Worm (Caenorhabditis elegans): ENCODE data around the gene Y47D7A.12.
A peak's percentile ranks its signal among the peaks of the same experiment; 100 is the strongest.
"Not testable (repeated sequence)": the region's sequence is repeated elsewhere in the genome, so short reads cannot be mapped to it uniquely, and the experiment has no call there.

Y47D7A.12 gene

ce11 chrV:4429576-4429975, at the start of gene Y47D7A.12:
Gene Y47D7A.12 (minus strand): TSS chrV:4429676.
- no peak for TF ChIP-seq hlh-17 (GFP tag; optimal IDR thresholded peaks at IDR 0.05; ENCODE audit: borderline replicate concordance)
- no peak for TF ChIP-seq egl-13 (tag; optimal IDR thresholded peaks at IDR 0.05)
- TF ChIP-seq ama-1 (optimal IDR thresholded peaks at IDR 0.05) = no peak
- no peak for TF ChIP-seq sup-37 (GFP tag; optimal IDR thresholded peaks at IDR 0.05)
- no peak for TF ChIP-seq xbp-1 (tag; optimal IDR thresholded peaks at IDR 0.05)
- TF ChIP-seq hlh-4 (tag; optimal IDR thresholded peaks at IDR 0.05) = no peak
- no peak for TF ChIP-seq dpl-1 (GFP tag; optimal IDR thresholded peaks at IDR 0.05)
- TF ChIP-seq dsc-1 (tag; optimal IDR thresholded peaks at IDR 0.05) = no peak
- TF ChIP-seq tbx-2 (tag; optimal IDR thresholded peaks at IDR 0.05) = no peak
- no peak for TF ChIP-seq sptf-1 (tag; optimal IDR thresholded peaks at IDR 0.05)
- no peak for TF ChIP-seq pag-3 (tag; optimal IDR thresholded peaks at IDR 0.05; ENCODE audit: borderline replicate concordance, insufficient read depth)
- no peak for TF ChIP-seq mep-1 (tag; optimal IDR thresholded peaks at IDR 0.05)

DNA sequence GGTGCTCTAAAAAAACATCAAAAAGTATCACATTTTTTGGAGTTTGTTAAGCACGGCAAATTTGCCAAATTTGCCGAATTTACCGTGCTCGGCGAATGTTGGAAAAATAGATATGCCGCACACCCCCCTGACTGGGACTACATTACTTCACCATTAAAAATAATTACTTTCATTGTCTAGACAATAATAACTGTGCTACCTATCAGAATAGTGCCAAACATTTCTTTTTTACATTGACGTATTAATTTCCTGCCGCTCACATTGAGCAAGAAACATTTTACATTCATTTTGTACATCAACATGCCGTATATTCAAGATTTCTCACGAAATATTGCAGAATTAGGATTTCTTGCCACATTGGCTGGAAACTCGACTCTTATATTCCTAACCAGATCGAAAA, 45.1 kb upstream of the Y47D7A.12 start, which contains the start of gene str-35:
str-35 (plus strand) TSS at position 301 of the 400 bp plus-strand sequence.
- TF ChIP-seq nhr-85 (tag); nhr-90 (tag; optimal IDR thresholded peaks at IDR 0.05; ENCODE audit: poor library complexity); xbp-1 (tag; optimal IDR thresholded peaks at IDR 0.05): not testable (repeated sequence)

DNA sequence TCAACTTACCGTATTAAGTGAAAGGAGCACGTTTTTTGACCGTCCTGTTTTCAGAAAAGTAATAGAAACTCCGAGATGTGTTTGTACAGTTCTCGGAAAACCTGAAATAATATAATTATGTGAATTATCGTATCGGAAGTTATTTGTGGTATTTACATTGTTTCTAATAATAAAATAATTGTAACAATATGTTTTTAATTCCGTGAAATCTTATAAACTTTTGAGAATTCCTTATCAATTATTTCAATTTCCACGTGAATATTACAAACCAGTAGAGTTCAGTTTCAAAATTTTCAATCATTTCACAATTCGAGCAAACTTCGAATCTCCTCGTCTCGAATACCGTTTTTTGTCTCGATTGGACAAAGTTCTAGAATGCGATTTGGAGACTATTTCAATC, 41.6 kb upstream of the Y47D7A.12 start, which contains the start of gene T08H10.3:
T08H10.3 (plus strand) TSS at position 301 of the 400 bp plus-strand sequence.
- TF ChIP-seq nhr-71 (tag; optimal IDR thresholded peaks at IDR 0.05) (no peak), tbx-2 (tag; optimal IDR thresholded peaks at IDR 0.05) (no peak), swsn-7 (tag; optimal IDR thresholded peaks at IDR 0.05) (no peak), nhr-47 (tag; optimal IDR thresholded peaks at IDR 0.05) (no peak), ceh-63 (GFP tag; optimal IDR thresholded peaks at IDR 0.05) (no peak), vab-15 (tag; optimal IDR thresholded peaks at IDR 0.05) (no peak), tlp-1 (tag; optimal IDR thresholded peaks at IDR 0.05) (no peak), mdl-1 (tag; optimal IDR thresholded peaks at IDR 0.05) (no peak), F16B12.6 (tag; optimal IDR thresholded peaks at IDR 0.05) (no peak), elt-2 (tag; optimal IDR thresholded peaks at IDR 0.05) (no peak), efl-1 (optimal IDR thresholded peaks at IDR 0.05) (no peak), efl-1 (GFP tag; optimal IDR thresholded peaks at IDR 0.05 in 1 of 2) (no peak), dpl-1 (GFP tag; optimal IDR thresholded peaks at IDR 0.05) (no peak), sptf-1 (tag; optimal IDR thresholded peaks at IDR 0.05) (no peak), zag-1 (tag; optimal IDR thresholded peaks at IDR 0.05) (no peak)

DNA sequence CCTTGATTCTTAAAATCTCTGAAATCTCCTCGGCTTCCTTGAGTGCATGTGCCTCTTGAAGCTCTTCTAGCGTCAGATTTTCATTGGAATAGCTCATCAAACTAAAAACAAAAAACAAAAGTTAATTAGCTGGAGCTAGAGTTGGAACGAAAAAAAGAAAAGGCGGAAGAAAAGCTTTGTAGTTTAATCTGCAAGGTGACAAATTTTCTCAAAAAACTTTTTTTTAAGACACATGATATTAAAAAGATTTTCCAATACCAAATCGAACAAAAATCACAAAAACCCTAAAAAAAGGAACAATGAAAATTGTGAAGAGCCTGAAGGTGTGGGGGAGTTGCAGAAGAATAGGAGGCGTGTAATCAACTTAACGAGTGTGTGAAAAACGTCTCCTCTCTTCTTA, 25.2 kb upstream of the Y47D7A.12 start, which contains the start of gene gnrr-5:
gnrr-5 (minus strand) TSS at position 101 of the 400 bp plus-strand sequence.
- TF ChIP-seq hpl-2 (GFP tag; optimal IDR thresholded peaks at IDR 0.05) (no peak), fos-1 (tag; optimal IDR thresholded peaks at IDR 0.05) (no peak), lin-14 (GFP tag; optimal IDR thresholded peaks at IDR 0.05) (peak; percentile 16), nhr-85 (tag) (no peak), pqm-1 (tag; optimal IDR thresholded peaks at IDR 0.05) (no peak)

ce11 chrV:4450523-4451089, 21.1 kb upstream of the Y47D7A.12 start, which contains the start of gene rft-2:
Gene rft-2 (minus strand): TSS chrV:4450563.
- TF ChIP-seq fkh-10 (GFP tag; optimal IDR thresholded peaks at IDR 0.05) (peak; percentile 25), unc-98 (GFP tag; IDR thresholded peaks at IDR 0.05) (no peak), hlh-4 (tag; optimal IDR thresholded peaks at IDR 0.05) (no peak), ceh-82 (tag; optimal IDR thresholded peaks at IDR 0.05) (peak; percentile 39 to 80 (median 56)), hlh-17 (GFP tag; optimal IDR thresholded peaks at IDR 0.05; ENCODE audit: borderline replicate concordance) (no peak), aha-1 (tag; optimal IDR thresholded peaks at IDR 0.05) (no peak), nhr-77 (tag; optimal IDR thresholded peaks at IDR 0.05) (peak; percentile 35), sox-4 (tag; optimal IDR thresholded peaks at IDR 0.05) (peak; percentile 3), swsn-7 (tag; optimal IDR thresholded peaks at IDR 0.05) (peak; percentile 60), aly-2 (tag; optimal IDR thresholded peaks at IDR 0.05) (no peak), tlp-1 (tag; optimal IDR thresholded peaks at IDR 0.05) (no peak), nhr-71 (tag; optimal IDR thresholded peaks at IDR 0.05) (peak; percentile 76), blmp-1 (tag; optimal IDR thresholded peaks at IDR 0.05) (peak; percentile 49), C16A3.4 (tag; optimal IDR thresholded peaks at IDR 0.05) (peak; percentile 39), nhr-28 (tag; optimal IDR thresholded peaks at IDR 0.05) (no peak), nhr-85 (tag) (peak; percentile 80), F16B12.6 (tag; optimal IDR thresholded peaks at IDR 0.05) (peak; percentile 36), ceh-88 (GFP tag; IDR thresholded peaks at IDR 0.05) (no peak), lsy-2 (tag; optimal IDR thresholded peaks at IDR 0.05) (peak; percentile 71 to 80), pqm-1 (tag; optimal IDR thresholded peaks at IDR 0.05) (no peak), mep-1 (tag; optimal IDR thresholded peaks at IDR 0.05) (peak; percentile 62), zag-1 (tag; optimal IDR thresholded peaks at IDR 0.05) (no peak), ceh-8 (GFP tag; optimal IDR thresholded peaks at IDR 0.05) (no peak), efl-3 (GFP tag; optimal IDR thresholded peaks at IDR 0.05) (no peak)
